Worm (Caenorhabditis elegans) whole organism, L2 larva: Measurements from ENCODE around the gene T11F9.7.

Experiments
- C34F6.9 ChIP-seq: fragments of 150-350 bp; optimal IDR thresholded peaks from 2 replicates; lab custom pipeline; 2014; ENCODE audit warnings: missing biosample characterization, missing genetic modification characterization
- R02D3.7 ChIP-seq: fragments of 150-350 bp; optimal IDR thresholded peaks from 2 replicates; lab custom pipeline; 2014; ENCODE audit warnings: missing biosample characterization, missing genetic modification characterization
- fos-1 ChIP-seq: fragments of 150-350 bp; optimal IDR thresholded peaks from 2 replicates; lab custom pipeline; 2014; ENCODE audit warnings: missing biosample characterization, missing genetic modification characterization
- mbf-1 ChIP-seq: sonication (generic microtip); optimal IDR thresholded peaks from 2 replicates; lab custom pipeline; 2017; ENCODE audit warnings: missing biosample characterization, missing genetic modification characterization
- nhr-11 ChIP-seq: fragments of 150-350 bp; optimal IDR thresholded peaks from 2 replicates; lab custom pipeline; 2014; ENCODE audit warnings: missing biosample characterization, missing genetic modification characterization
- nhr-23 ChIP-seq: fragments of 150-350 bp; optimal IDR thresholded peaks from 2 replicates; lab custom pipeline; 2014; ENCODE audit warnings: missing biosample characterization, missing genetic modification reagents, missing genetic modification characterization

- TF ChIP-seq C34F6.9 (tag; lab: Kevin White, UChicago) (no peak), mbf-1 (no peak), R02D3.7 (tag; lab: Kevin White, UChicago) (no peak), fos-1 (no peak), nhr-11 (tag; lab: Kevin White, UChicago) (no peak), nhr-23 (tag; lab: Kevin White, UChicago) (no peak)
Observed at ce11 chrV:11462963-11463453, 12.7 kb upstream of the T11F9.7 start, which contains the start of gene zipt-16.
